Worm (Caenorhabditis elegans) whole organism, L3 larva: ENCODE measurements around the gene C32B5.6.

Experiments
- fkh-2 ChIP-seq: fragments of 150-350 bp; optimal IDR thresholded peaks from 2 replicates; lab custom pipeline; 2014; ENCODE audit warnings: missing biosample characterization, missing genetic modification reagents, missing genetic modification characterization
- nfya-1 ChIP-seq: sonication (generic microtip); optimal IDR thresholded peaks from 2 replicates; lab custom pipeline; 2017; ENCODE audit warnings: missing genetic modification characterization, mild to moderate bottlenecking, missing compliant biosample characterization, antibody characterized with exemption, moderate library complexity; ENCODE audit not compliant: insufficient read depth
- nhr-12 ChIP-seq: fragments of 150-350 bp; optimal IDR thresholded peaks from 2 replicates; lab custom pipeline; 2014; ENCODE audit warnings: missing biosample characterization, missing genetic modification characterization
- nhr-23 ChIP-seq: fragments of 150-350 bp; optimal IDR thresholded peaks from 2 replicates; lab custom pipeline; 2014; ENCODE audit warnings: missing biosample characterization, missing genetic modification reagents, missing genetic modification characterization
- pqm-1 ChIP-seq: fragments of 150-350 bp; optimal IDR thresholded peaks from 2 replicates; lab custom pipeline; 2017; ENCODE audit warnings: missing biosample characterization, missing genetic modification characterization, inconsistent platforms
- skn-1 ChIP-seq: fragments of 150-350 bp; optimal IDR thresholded peaks from 2 replicates; lab custom pipeline; 2014; ENCODE audit warnings: missing biosample characterization, missing genetic modification characterization
- tbx-2 ChIP-seq: sonication (generic microtip); optimal IDR thresholded peaks from 2 replicates; lab custom pipeline; 2016; ENCODE audit warnings: mild to moderate bottlenecking, missing genetic modification characterization, missing compliant biosample characterization
- unc-62 ChIP-seq: fragments of 150-350 bp; sonication (generic microtip); optimal IDR thresholded peaks from 4 replicates; lab custom pipeline; 2014; ENCODE audit warnings: missing biosample characterization, missing genetic modification reagents, missing genetic modification characterization
- ztf-4 ChIP-seq: fragments of 150-350 bp; optimal IDR thresholded peaks from 2 replicates; lab custom pipeline; 2014; ENCODE audit warnings: missing biosample characterization, missing genetic modification characterization

DNA sequence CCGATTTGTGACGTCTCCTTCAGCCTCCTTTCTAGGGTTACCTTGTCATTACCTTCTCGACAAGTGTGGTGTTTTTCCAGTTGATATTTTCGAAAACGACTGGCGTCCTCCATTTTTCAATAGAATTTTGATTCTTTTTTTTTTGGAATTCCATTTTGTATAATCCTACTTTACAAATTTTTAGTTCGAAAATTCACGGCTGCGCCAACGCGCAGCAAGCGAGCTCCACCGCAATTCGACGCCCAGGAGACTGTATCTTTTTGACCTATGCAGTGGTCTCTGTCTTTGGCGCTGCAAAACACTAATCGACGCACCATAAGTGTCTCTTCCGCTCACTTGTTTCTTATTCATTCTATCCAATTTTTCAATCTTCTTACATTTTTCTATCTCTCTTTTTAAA, 23.1 kb downstream of the C32B5.6 start, which contains the start of gene fbxc-42:
- TF ChIP-seq unc-62 (GFP tag; lab: Kevin White, UChicago) (no peak), skn-1 (tag; lab: Kevin White, UChicago) (no peak), ztf-4 (tag; lab: Kevin White, UChicago) (no peak), fkh-2 (no peak), tbx-2 (no peak), pqm-1 (no peak), nhr-23 (tag; lab: Kevin White, UChicago) (no peak), nfya-1 (tag; lab: Kevin White, UChicago) (no peak), nhr-12 (tag; lab: Kevin White, UChicago) (no peak)
